Worm (Caenorhabditis elegans) whole organism, midembryonic: Measurements from ENCODE around the gene zmp-1.

Source experiments
- T22C8.4 ChIP-seq: fragments of 200-800 bp; sonication (Bioruptor generic); IDR thresholded peaks from 2 replicates; pipeline ENCODE4 v1.3.6; 2022; ENCODE audit warnings: missing genetic modification characterization, missing compliant biosample characterization
- cog-1 ChIP-seq: sonication (generic microtip); optimal IDR thresholded peaks from 2 replicates; lab custom pipeline; 2016; ENCODE audit warnings: missing genetic modification characterization, missing compliant biosample characterization
- flt-1 ChIP-seq: fragments of 200-800 bp; sonication (Bioruptor generic); IDR thresholded peaks from 2 replicates; pipeline ENCODE4 v1.3.6; 2022; ENCODE audit warnings: missing genetic modification characterization, missing compliant biosample characterization
- klf-2 ChIP-seq: fragments of 200-800 bp; sonication (Bioruptor generic); conservative IDR thresholded peaks from 2 replicates; pipeline ENCODE4 v1.3.6; 2022; ENCODE audit warnings: missing genetic modification reagents, missing genetic modification characterization, missing compliant biosample characterization
- med-1 ChIP-seq: sonication (generic microtip); optimal IDR thresholded peaks from 2 replicates; lab custom pipeline; 2017; ENCODE audit warnings: missing genetic modification characterization, mild to moderate bottlenecking, missing compliant biosample characterization, antibody characterized with exemption, missing genetic modification reagents; ENCODE audit not compliant: insufficient read depth
- ref-1 ChIP-seq: fragments of 200-800 bp; sonication (Bioruptor generic); conservative IDR thresholded peaks from 2 replicates; pipeline ENCODE4 v1.3.6; 2022; ENCODE audit warnings: missing genetic modification reagents, missing genetic modification characterization, missing compliant biosample characterization
- tab-1 ChIP-seq: fragments of 200-800 bp; sonication (Bioruptor generic); IDR thresholded peaks from 2 replicates; pipeline ENCODE4 v1.3.6; 2022; ENCODE audit warnings: missing genetic modification characterization, missing compliant biosample characterization
- ztf-23 ChIP-seq: fragments of 200-800 bp; sonication (Bioruptor generic); IDR thresholded peaks from 2 replicates; pipeline ENCODE4 v1.3.6; 2022; ENCODE audit warnings: missing genetic modification reagents, missing genetic modification characterization, missing compliant biosample characterization
- ztf-29 ChIP-seq: fragments of 200-800 bp; sonication (Bioruptor generic); IDR thresholded peaks from 2 replicates; pipeline ENCODE4 v1.3.6; 2022; ENCODE audit warnings: missing genetic modification reagents, missing genetic modification characterization, missing compliant biosample characterization

Gene zmp-1

DNA sequence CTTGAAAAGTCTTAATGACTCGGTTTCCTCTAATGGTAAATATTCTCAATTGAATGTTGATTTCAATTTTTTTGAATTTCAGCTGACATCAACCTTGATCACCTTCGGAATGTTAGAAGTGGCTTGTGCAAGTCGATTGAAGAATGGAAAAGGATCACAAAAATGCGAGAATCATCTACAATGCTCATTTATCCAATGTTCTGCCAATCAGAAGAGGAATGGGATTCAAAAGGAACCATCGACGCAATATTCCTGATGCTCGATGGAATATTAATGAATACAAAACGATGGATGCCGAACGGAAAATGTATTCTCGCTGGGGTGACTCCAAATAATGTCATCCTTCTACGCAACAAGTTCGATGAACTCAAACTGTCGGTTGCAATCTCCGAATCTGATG, 28.8 kb upstream of the zmp-1 start:
- no peak for TF ChIP-seq med-1
- no peak for TF ChIP-seq flt-1 (GFP tag; lab: Robert Waterston, UW)
- no peak for TF ChIP-seq tab-1 (GFP tag; lab: Robert Waterston, UW)
- TF ChIP-seq ref-1 (GFP tag; lab: Robert Waterston, UW) = no peak
- TF ChIP-seq ztf-23 = no peak
- TF ChIP-seq klf-2 (GFP tag; lab: Robert Waterston, UW) = no peak

DNA sequence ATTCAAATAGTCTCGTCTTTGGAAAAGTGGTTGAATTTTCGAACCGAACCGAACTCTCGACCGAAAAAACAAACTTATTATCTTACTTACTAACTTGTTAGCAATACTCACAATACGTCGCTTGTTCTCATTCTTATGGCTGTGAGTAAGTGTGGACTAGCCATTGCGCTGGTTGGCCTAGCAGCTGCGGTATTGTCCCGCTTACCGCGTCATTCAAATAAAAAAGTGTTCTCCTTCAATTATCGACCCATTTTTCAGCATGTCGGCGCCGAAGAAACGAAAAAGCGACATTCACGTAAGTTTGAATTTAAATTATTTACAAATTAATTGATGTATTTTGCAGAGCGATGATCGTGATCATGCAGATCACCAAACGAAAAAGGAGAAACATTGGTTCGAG, 26.3 kb upstream of the zmp-1 start:
- TF ChIP-seq ztf-23 = no peak
- TF ChIP-seq T22C8.4 (GFP tag; lab: Robert Waterston, UW) = no peak
- TF ChIP-seq flt-1 (GFP tag; lab: Robert Waterston, UW) = no peak
- no peak for TF ChIP-seq med-1
- TF ChIP-seq tab-1 (GFP tag; lab: Robert Waterston, UW) = no peak
- TF ChIP-seq ref-1 (GFP tag; lab: Robert Waterston, UW) = no peak
- no peak for TF ChIP-seq cog-1 (tag; lab: Kevin White, UChicago)
- TF ChIP-seq klf-2 (GFP tag; lab: Robert Waterston, UW) = no peak
- TF ChIP-seq ztf-29 (GFP tag; lab: Robert Waterston, UW) = no peak

ce11 chrIII:5958172-5958886, 25.6 kb upstream of the zmp-1 start, which contains the start of the genes nono-1 and nop-1:
Gene nono-1, minus strand, starts transcription at chrIII:5958246.
Gene nop-1, plus strand, starts transcription at chrIII:5958722.
- TF ChIP-seq flt-1 (GFP tag; lab: Robert Waterston, UW) (peak; percentile 64; the same call in 1 of the 2 replicates), T22C8.4 (GFP tag; lab: Robert Waterston, UW) (no peak)

DNA sequence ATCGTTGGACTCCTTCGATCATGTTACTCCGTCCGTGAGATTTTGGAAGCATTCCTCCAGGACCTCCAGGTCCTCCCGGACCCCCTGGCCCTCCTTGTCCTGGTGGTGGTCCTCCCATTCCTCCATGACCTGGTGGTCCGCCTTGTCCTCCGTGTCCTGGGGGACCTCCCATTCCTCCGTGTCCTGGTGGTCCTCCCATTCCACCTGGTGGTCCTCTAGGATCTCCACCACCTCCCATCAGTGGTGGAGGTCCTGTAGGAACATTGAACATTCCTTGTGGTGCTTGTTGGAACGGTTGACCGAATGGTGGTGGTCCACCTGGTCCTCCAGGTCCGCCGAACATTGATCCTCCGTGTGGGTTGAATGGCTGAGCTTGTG, 21.1 kb upstream of the zmp-1 start:
- TF ChIP-seq T22C8.4 (GFP tag; lab: Robert Waterston, UW) (no peak), ztf-23 (no peak), cog-1 (tag; lab: Kevin White, UChicago) (no peak), tab-1 (GFP tag; lab: Robert Waterston, UW) (0 out of 2 replicates have a peak, but pooled peaks have one; percentile 56)

- TF ChIP-seq ref-1 (GFP tag; lab: Robert Waterston, UW) = no peak
Observed at ce11 chrIII:5953041-5953912, 20.5 kb upstream of the zmp-1 start.

- TF ChIP-seq ztf-29 (GFP tag; lab: Robert Waterston, UW) = no peak
- TF ChIP-seq med-1 = no peak
- no peak for TF ChIP-seq ztf-23
- TF ChIP-seq flt-1 (GFP tag; lab: Robert Waterston, UW) = no peak
- no peak for TF ChIP-seq klf-2 (GFP tag; lab: Robert Waterston, UW)
- no peak for TF ChIP-seq ref-1 (GFP tag; lab: Robert Waterston, UW)
- TF ChIP-seq cog-1 (tag; lab: Kevin White, UChicago) = no peak
- no peak for TF ChIP-seq tab-1 (GFP tag; lab: Robert Waterston, UW)
- no peak for TF ChIP-seq T22C8.4 (GFP tag; lab: Robert Waterston, UW)
Observed at ce11 chrIII:5951589-5952378, 19.0 kb upstream of the zmp-1 start.

- TF ChIP-seq ref-1 (GFP tag; lab: Robert Waterston, UW) (no peak), klf-2 (GFP tag; lab: Robert Waterston, UW) (no peak), ztf-29 (GFP tag; lab: Robert Waterston, UW) (no peak), tab-1 (GFP tag; lab: Robert Waterston, UW) (no peak), med-1 (no peak), ztf-23 (no peak), flt-1 (GFP tag; lab: Robert Waterston, UW) (no peak), cog-1 (tag; lab: Kevin White, UChicago) (no peak), T22C8.4 (GFP tag; lab: Robert Waterston, UW) (no peak)
Observed at ce11 chrIII:5950756-5951345, 18.1 kb upstream of the zmp-1 start.

ce11 chrIII:5949817-5950216, 17.1 kb upstream of the zmp-1 start:
- TF ChIP-seq ztf-23 (no peak), ztf-29 (GFP tag; lab: Robert Waterston, UW) (no peak), med-1 (no peak), flt-1 (GFP tag; lab: Robert Waterston, UW) (no peak), tab-1 (GFP tag; lab: Robert Waterston, UW) (no peak), T22C8.4 (GFP tag; lab: Robert Waterston, UW) (no peak), cog-1 (tag; lab: Kevin White, UChicago) (no peak), ref-1 (GFP tag; lab: Robert Waterston, UW) (no peak), klf-2 (GFP tag; lab: Robert Waterston, UW) (no peak)

DNA sequence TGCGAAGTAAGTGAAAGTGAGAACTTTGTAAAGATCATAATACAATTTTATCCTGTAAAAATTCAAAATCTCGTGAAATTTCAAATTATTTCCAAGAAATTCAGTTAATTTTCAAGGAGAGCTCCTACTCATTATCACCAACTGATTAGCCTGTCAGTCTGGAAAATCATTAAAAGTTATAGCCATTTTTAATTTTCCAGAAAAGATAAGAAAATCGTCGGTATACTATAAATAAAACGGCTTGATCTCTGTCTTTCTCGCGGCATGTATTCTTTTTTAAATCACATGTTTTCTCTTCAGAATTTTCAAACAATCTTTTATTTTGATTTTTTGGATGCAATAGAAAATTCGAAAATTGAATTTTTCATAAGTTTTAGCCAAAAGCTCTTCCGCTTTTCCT, 16.2 kb upstream of the zmp-1 start:
- TF ChIP-seq ztf-29 (GFP tag; lab: Robert Waterston, UW) (no peak), tab-1 (GFP tag; lab: Robert Waterston, UW) (no peak), ztf-23 (no peak), cog-1 (tag; lab: Kevin White, UChicago) (no peak), flt-1 (GFP tag; lab: Robert Waterston, UW) (no peak), T22C8.4 (GFP tag; lab: Robert Waterston, UW) (no peak), ref-1 (GFP tag; lab: Robert Waterston, UW) (no peak), klf-2 (GFP tag; lab: Robert Waterston, UW) (no peak), med-1 (no peak)
